Fruit fly (Drosophila melanogaster) whole organism, prepupa: ENCODE data around the gene UBL3.

ENCODE experiments used
- Blimp-1 ChIP-seq: fragments of 200-800 bp; sonication (Bioruptor generic); optimal IDR thresholded peaks from 3 replicates; lab custom pipeline; 2017; ENCODE audit warnings: missing biosample characterization, missing genetic modification characterization, mild to moderate bottlenecking, moderate library complexity, missing genetic modification reagents
- CG10631 ChIP-seq: fragments of 200-800 bp; sonication (Bioruptor generic); optimal IDR thresholded peaks from 2 replicates; lab custom pipeline; 2016; ENCODE audit warnings: missing biosample characterization, missing genetic modification characterization
- CG10669 ChIP-seq: fragments of 200-800 bp; sonication (Bioruptor generic); optimal IDR thresholded peaks from 3 replicates; lab custom pipeline; 2018; ENCODE audit warnings: missing biosample characterization, mild to moderate bottlenecking, missing genetic modification characterization, moderate library complexity
- CG11902 ChIP-seq: fragments of 200-800 bp; sonication (Bioruptor generic); optimal IDR thresholded peaks from 3 replicates; lab custom pipeline; 2016; ENCODE audit warnings: missing biosample characterization, missing genetic modification characterization
- CG15336 ChIP-seq: fragments of 200-800 bp; sonication (Bioruptor generic); IDR thresholded peaks from 2 replicates; pipeline ENCODE4 v1.3.6; 2022; ENCODE audit warnings: missing biosample characterization, missing genetic modification characterization
- CG1621 ChIP-seq: fragments of 200-800 bp; sonication (Bioruptor generic); optimal IDR thresholded peaks from 3 replicates; lab custom pipeline; 2018; ENCODE audit warnings: missing biosample characterization, mild to moderate bottlenecking, missing genetic modification characterization
- CG16779 ChIP-seq: fragments of 200-800 bp; sonication (Bioruptor generic); optimal IDR thresholded peaks from 3 replicates; lab custom pipeline; 2017; ENCODE audit warnings: missing biosample characterization, mild to moderate bottlenecking, missing genetic modification characterization
- CG3032 ChIP-seq: fragments of 200-800 bp; optimal IDR thresholded peaks from 2 replicates; lab custom pipeline; 2019; ENCODE audit warnings: missing biosample characterization, mild to moderate bottlenecking, missing genetic modification characterization, moderate library complexity
- CG31627 ChIP-seq: fragments of 200-800 bp; sonication (Bioruptor generic); optimal IDR thresholded peaks from 3 replicates; lab custom pipeline; 2016; ENCODE audit warnings: missing biosample characterization, missing genetic modification characterization
- CG32006 ChIP-seq: fragments of 200-800 bp; sonication (Bioruptor generic); optimal IDR thresholded peaks from 3 replicates; lab custom pipeline; 2017; ENCODE audit warnings: missing biosample characterization, mild to moderate bottlenecking, missing genetic modification characterization
- CG4318 ChIP-seq: fragments of 200-800 bp; sonication (Bioruptor generic); optimal IDR thresholded peaks from 3 replicates; lab custom pipeline; 2017; ENCODE audit warnings: missing biosample characterization, mild to moderate bottlenecking, missing genetic modification characterization
- CG6163 ChIP-seq: fragments of 200-800 bp; sonication (Bioruptor generic); IDR thresholded peaks from 3 replicates; pipeline ENCODE4 v1.3.6; 2022; ENCODE audit warnings: missing biosample characterization, missing genetic modification characterization
- CG6276 ChIP-seq: fragments of 200-800 bp; sonication (Bioruptor generic); optimal IDR thresholded peaks from 2 replicates; lab custom pipeline; 2017; ENCODE audit warnings: missing biosample characterization, mild to moderate bottlenecking, missing genetic modification characterization
- CG6792 ChIP-seq: fragments of 200-800 bp; sonication (Bioruptor generic); optimal IDR thresholded peaks from 3 replicates; lab custom pipeline; 2016; ENCODE audit warnings: missing biosample characterization, missing genetic modification characterization
- CG6808 ChIP-seq: fragments of 200-800 bp; sonication (Bioruptor generic); optimal IDR thresholded peaks from 3 replicates; lab custom pipeline; 2017; ENCODE audit warnings: missing biosample characterization, missing genetic modification characterization, mild to moderate bottlenecking, moderate library complexity, missing genetic modification reagents
- CG6854 ChIP-seq: fragments of 200-800 bp; sonication (Bioruptor generic); optimal IDR thresholded peaks from 2 replicates; lab custom pipeline; 2017; ENCODE audit warnings: missing biosample characterization, mild to moderate bottlenecking, missing genetic modification characterization
- CG7368 ChIP-seq: fragments of 200-800 bp; sonication (Bioruptor generic); optimal IDR thresholded peaks from 3 replicates; lab custom pipeline; 2016; ENCODE audit warnings: missing biosample characterization, missing genetic modification characterization
- CG8119 ChIP-seq: fragments of 200-800 bp; sonication (Bioruptor generic); IDR thresholded peaks from 3 replicates; pipeline ENCODE4 v1.3.6; 2022; ENCODE audit warnings: missing biosample characterization, missing genetic modification characterization
- CG8319 ChIP-seq: fragments of 200-800 bp; sonication (Bioruptor generic); optimal IDR thresholded peaks from 3 replicates; lab custom pipeline; 2016; ENCODE audit warnings: missing biosample characterization, missing genetic modification characterization
- CG8632 ChIP-seq: fragments of 200-800 bp; sonication (Bioruptor generic); optimal IDR thresholded peaks from 3 replicates; lab custom pipeline; 2016; ENCODE audit warnings: missing biosample characterization, missing genetic modification characterization
- CG9139 ChIP-seq: fragments of 200-800 bp; sonication (Bioruptor generic); optimal IDR thresholded peaks from 3 replicates; lab custom pipeline; 2017; ENCODE audit warnings: missing biosample characterization, mild to moderate bottlenecking, missing genetic modification characterization
- Eip75B ChIP-seq: fragments of 200-800 bp; sonication (Bioruptor generic); optimal IDR thresholded peaks from 3 replicates; lab custom pipeline; 2016; ENCODE audit warnings: missing biosample characterization, missing genetic modification characterization
- Eip78C ChIP-seq: fragments of 200-800 bp; sonication (Bioruptor generic); peaks from one replicate; lab custom pipeline; 2016; ENCODE audit warnings: missing biosample characterization, missing genetic modification characterization
- Eip93F ChIP-seq: fragments of 200-800 bp; sonication (Bioruptor generic); optimal IDR thresholded peaks from 2 replicates; lab custom pipeline; 2016; ENCODE audit warnings: missing biosample characterization, mild to moderate bottlenecking, missing genetic modification characterization
- Ets21C ChIP-seq: fragments of 200-800 bp; sonication (Bioruptor generic); optimal IDR thresholded peaks from 3 replicates; lab custom pipeline; 2016; ENCODE audit warnings: missing biosample characterization, missing genetic modification characterization
- Gug ChIP-seq: fragments of 200-800 bp; sonication (Bioruptor generic); IDR thresholded peaks from 2 replicates; pipeline ENCODE4 v1.3.6; 2022; ENCODE audit warnings: missing biosample characterization, missing genetic modification characterization
- Hr38 ChIP-seq: sonication (Bioruptor generic); optimal IDR thresholded peaks from 2 replicates; lab custom pipeline; 2016; ENCODE audit warnings: missing biosample characterization, missing genetic modification characterization
- Hr39 ChIP-seq: fragments of 200-800 bp; sonication (Bioruptor generic); optimal IDR thresholded peaks from 2 replicates; lab custom pipeline; 2016; ENCODE audit warnings: missing biosample characterization, missing genetic modification characterization
- Hr4 ChIP-seq: fragments of 200-800 bp; sonication (Bioruptor generic); optimal IDR thresholded peaks from 3 replicates; lab custom pipeline; 2016; ENCODE audit warnings: missing biosample characterization, missing genetic modification characterization
- Met ChIP-seq: fragments of 200-800 bp; sonication (Bioruptor generic); optimal IDR thresholded peaks from 3 replicates; lab custom pipeline; 2016; ENCODE audit warnings: missing biosample characterization, missing genetic modification characterization
- OdsH ChIP-seq: fragments of 200-800 bp; sonication (Bioruptor generic); optimal IDR thresholded peaks from 3 replicates; lab custom pipeline; 2016; ENCODE audit warnings: missing biosample characterization, missing genetic modification characterization
- Smox ChIP-seq: fragments of 200-800 bp; sonication (Bioruptor generic); optimal IDR thresholded peaks from 3 replicates; lab custom pipeline; 2016; ENCODE audit warnings: missing biosample characterization, missing genetic modification characterization
- Sox102F ChIP-seq: fragments of 200-800 bp; sonication (Bioruptor generic); optimal IDR thresholded peaks from 2 replicates; lab custom pipeline; 2016; ENCODE audit warnings: missing biosample characterization, mild to moderate bottlenecking, missing genetic modification characterization
- Sox15 ChIP-seq: fragments of 200-800 bp; sonication (Bioruptor generic); optimal IDR thresholded peaks from 3 replicates; lab custom pipeline; 2016; ENCODE audit warnings: missing biosample characterization, missing genetic modification characterization
- achi ChIP-seq: fragments of 200-800 bp; sonication (Bioruptor generic); optimal IDR thresholded peaks from 3 replicates; lab custom pipeline; 2016; ENCODE audit warnings: missing biosample characterization, missing genetic modification characterization
- cyc ChIP-seq: fragments of 200-800 bp; sonication (Bioruptor generic); optimal IDR thresholded peaks from 3 replicates; lab custom pipeline; 2016; ENCODE audit warnings: missing biosample characterization, missing genetic modification characterization
- dac ChIP-seq: fragments of 200-800 bp; sonication (Bioruptor generic); optimal IDR thresholded peaks from 2 replicates; lab custom pipeline; 2017; ENCODE audit warnings: missing biosample characterization, mild to moderate bottlenecking, missing genetic modification characterization
- dsx ChIP-seq: fragments of 200-800 bp; optimal IDR thresholded peaks from 3 replicates; lab custom pipeline; 2019; ENCODE audit warnings: missing biosample characterization, mild to moderate bottlenecking, missing genetic modification characterization, moderate library complexity; ENCODE audit not compliant: poor library complexity, severe bottlenecking
- eg ChIP-seq: fragments of 200-800 bp; sonication (Bioruptor generic); IDR thresholded peaks from 3 replicates; pipeline ENCODE4 v1.3.6; 2022; ENCODE audit warnings: missing biosample characterization, missing genetic modification characterization
- esn ChIP-seq: fragments of 200-800 bp; sonication (Bioruptor generic); optimal IDR thresholded peaks from 2 replicates; lab custom pipeline; 2016; ENCODE audit warnings: missing biosample characterization, mild to moderate bottlenecking, missing genetic modification characterization, moderate library complexity
- fd59A ChIP-seq: fragments of 200-800 bp; sonication (Bioruptor generic); optimal IDR thresholded peaks from 2 replicates; lab custom pipeline; 2017; ENCODE audit warnings: missing biosample characterization, mild to moderate bottlenecking, missing genetic modification characterization, missing genetic modification reagents
- fkh ChIP-seq: fragments of 200-800 bp; sonication (Bioruptor generic); optimal IDR thresholded peaks from 3 replicates; lab custom pipeline; 2017; ENCODE audit warnings: missing biosample characterization, mild to moderate bottlenecking, missing genetic modification characterization, moderate library complexity
- lz ChIP-seq: fragments of 200-800 bp; sonication (Bioruptor generic); optimal IDR thresholded peaks from 3 replicates; lab custom pipeline; 2016; ENCODE audit warnings: missing biosample characterization, missing genetic modification characterization
- net ChIP-seq: fragments of 200-800 bp; sonication (Bioruptor generic); optimal IDR thresholded peaks from 3 replicates; lab custom pipeline; 2016; ENCODE audit warnings: missing biosample characterization, missing genetic modification characterization
- pdm3 ChIP-seq: fragments of 200-800 bp; sonication (Bioruptor generic); optimal IDR thresholded peaks from 3 replicates; lab custom pipeline; 2016; ENCODE audit warnings: missing biosample characterization, missing genetic modification characterization
- salr ChIP-seq, 2 experiments: fragments of 200-800 bp; sonication (Bioruptor generic); optimal IDR thresholded peaks; 3 replicates each; lab custom pipeline; 2016 to 2018; ENCODE audit warnings: missing biosample characterization in 2 of 2, missing genetic modification characterization in 2 of 2, mild to moderate bottlenecking in 1 of 2
- spab ChIP-seq: fragments of 200-800 bp; sonication (Bioruptor generic); optimal IDR thresholded peaks from 2 replicates; lab custom pipeline; 2017; ENCODE audit warnings: missing biosample characterization, mild to moderate bottlenecking, missing genetic modification characterization, missing genetic modification reagents
- svp ChIP-seq: fragments of 200-800 bp; sonication (Bioruptor generic); peaks from one replicate; lab custom pipeline; 2016; ENCODE audit warnings: missing biosample characterization, missing genetic modification characterization
- topi ChIP-seq: fragments of 200-800 bp; sonication (Bioruptor generic); optimal IDR thresholded peaks from 3 replicates; lab custom pipeline; 2016; ENCODE audit warnings: missing biosample characterization, missing genetic modification characterization
- vri ChIP-seq: fragments of 200-800 bp; sonication (Bioruptor generic); optimal IDR thresholded peaks from 3 replicates; lab custom pipeline; 2016; ENCODE audit warnings: missing biosample characterization, mild to moderate bottlenecking, missing genetic modification characterization

The UBL3 gene

dm6 chrX:15849021-15849420, 4.0 kb downstream of the UBL3 start, which contains the start of gene sun:
Gene sun, minus strand, starts transcription at chrX:15849258.
- no peak for TF ChIP-seq CG6792
- TF ChIP-seq Eip78C (GFP tag; lab: Kevin White, UChicago), result peak; percentile 31
- TF ChIP-seq svp, result peak; percentile 6
- TF ChIP-seq pdm3, result no peak
- no peak for TF ChIP-seq cyc
- TF ChIP-seq vri, result peak; percentile 77

- TF ChIP-seq Sox15 (GFP tag; lab: Kevin White, UChicago) (peak; percentile 27), CG3032 (tag; lab: Kevin White, UChicago) (peak; percentile 69), vri (no peak), topi (GFP tag; lab: Kevin White, UChicago) (peak; percentile 62), CG9139 (no peak), Met (GFP tag; lab: Kevin White, UChicago) (peak; percentile 39), Ets21C (peak; percentile 44), Blimp-1 (GFP tag; lab: Kevin White, UChicago) (no peak), spab (no peak), Hr38 (GFP tag; lab: Kevin White, UChicago) (no peak), CG8319 (no peak), CG31627 (GFP tag; lab: Kevin White, UChicago) (peak; percentile 49), CG7368 (GFP tag; lab: Kevin White, UChicago) (no peak), CG6163 (GFP tag; lab: Robert Waterston, UW) (no peak), Eip78C (GFP tag; lab: Kevin White, UChicago) (peak; percentile 91), CG15336 (GFP tag; lab: Robert Waterston, UW) (peak; percentile 29; the same call in 1 of the 2 replicates), CG6808 (GFP tag; lab: Kevin White, UChicago) (no peak), pdm3 (no peak), Gug (GFP tag; lab: Robert Waterston, UW) (peak; percentile 78), fd59A (GFP tag; lab: Kevin White, UChicago) (no peak), achi (GFP tag; lab: Kevin White, UChicago) (no peak), CG32006 (no peak), dsx (GFP tag; lab: Kevin White, UChicago) (no peak), OdsH (GFP tag; lab: Kevin White, UChicago) (peak; percentile 17), CG10631 (GFP tag; lab: Kevin White, UChicago) (peak; percentile 58), Sox102F (GFP tag; lab: Kevin White, UChicago) (no peak), eg (GFP tag; lab: Robert Waterston, UW) (no peak; the same call in 2 of the 3 replicates), Eip93F (GFP tag; lab: Kevin White, UChicago) (no peak), CG4318 (no peak), Eip75B (GFP tag; lab: Kevin White, UChicago) (peak; percentile 80), dac (GFP tag; lab: Kevin White, UChicago) (no peak), CG16779 (tag; lab: Kevin White, UChicago) (no peak), CG6854 (GFP tag; lab: Kevin White, UChicago) (no peak), net (GFP tag; lab: Kevin White, UChicago) (no peak), CG8632 (GFP tag; lab: Kevin White, UChicago) (no peak), esn (GFP tag; lab: Kevin White, UChicago) (peak; percentile 43), CG6276 (GFP tag; lab: Kevin White, UChicago) (no peak), fkh (GFP tag; lab: Kevin White, UChicago) (no peak), lz (GFP tag; lab: Kevin White, UChicago) (peak; percentile 74), Smox (GFP tag; lab: Kevin White, UChicago) (no peak), CG6792 (peak; percentile 20), cyc (peak; percentile 36), CG11902 (GFP tag; lab: Kevin White, UChicago) (no peak), CG1621 (tag; lab: Kevin White, UChicago) (no peak), Hr39 (GFP tag; lab: Kevin White, UChicago) (peak; percentile 60), Hr4 (GFP tag; lab: Kevin White, UChicago) (peak; percentile 72), salr (GFP tag; optimal IDR thresholded peaks at IDR 0.05; lab: Kevin White, UChicago) (no peak), CG8119 (GFP tag; lab: Robert Waterston, UW) (no peak), CG10669 (GFP tag; lab: Kevin White, UChicago) (no peak)
These were observed 8.8 kb downstream of the UBL3 start, which contains the start of the genes ArgRS and CG8578 for dm6 chrX:15844139-15844538. Gene ArgRS, minus strand, starts transcription at chrX:15844145. Gene CG8578, plus strand, starts transcription at chrX:15844476.
